Worm (Caenorhabditis elegans): ENCODE data around the gene ssr-2.

ce11 chrX:2807390-2807789 is 20.2 kb downstream of the ssr-2 start, which contains the start of gene C14A11.5:
- TF ChIP-seq W03F9.2 (tag; optimal IDR thresholded peaks at IDR 0.05) (no peak), him-1 (tag; optimal IDR thresholded peaks at IDR 0.05) (no peak), dao-5 (tag; optimal IDR thresholded peaks at IDR 0.05) (no peak)

All from whole organism, L4/young adult.